Fruit fly (Drosophila melanogaster) whole organism: ENCODE results near the gene MAPk-Ak2.

Source experiments
- pan ChIP-seq: fragments of >200 bp; optimal IDR thresholded peaks from 2 replicates; lab custom pipeline; 2017
- psq ChIP-seq: fragments of >200 bp; optimal IDR thresholded peaks from 2 replicates; lab custom pipeline; 2017

DNA sequence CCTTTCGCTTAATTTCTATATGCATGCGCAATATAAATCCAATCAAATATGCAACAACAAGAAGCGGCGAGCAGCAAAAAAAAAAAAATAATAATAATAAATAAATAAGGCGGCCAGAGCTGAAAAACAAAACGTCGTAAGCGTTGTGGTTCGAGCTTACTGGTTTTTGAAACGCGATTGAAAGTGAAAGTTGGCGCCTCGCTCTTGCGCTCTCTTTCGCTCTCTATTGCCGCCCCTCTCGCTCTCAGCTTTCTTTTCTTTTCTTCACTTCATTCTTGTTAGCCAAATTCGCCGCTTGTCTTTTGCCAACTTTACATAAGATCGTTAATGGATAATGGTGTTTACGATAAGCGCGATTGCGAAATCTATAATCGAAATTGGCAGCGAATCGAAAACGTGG lies 8.4 kb upstream of the MAPk-Ak2 start:
- TF ChIP-seq psq (lab: Kevin White, UChicago) (no peak), pan (lab: Kevin White, UChicago) (no peak)
